Worm (Caenorhabditis elegans) whole organism, L4 larva: ENCODE results near the gene F31D4.2.

Source experiments
- T20F7.1 ChIP-seq: fragments of 200-800 bp; sonication (Bioruptor generic); optimal IDR thresholded peaks from 2 replicates; lab custom pipeline; 2018; ENCODE audit warnings: mild to moderate bottlenecking, missing genetic modification characterization, missing compliant biosample characterization
- Y105C5A.15 ChIP-seq: fragments of 200-800 bp; sonication (Bioruptor generic); IDR thresholded peaks from 2 replicates; pipeline ENCODE4 v1.3.6; 2022; ENCODE audit warnings: missing genetic modification characterization, missing compliant biosample characterization
- Y75B8A.6 ChIP-seq: fragments of 200-800 bp; sonication (Bioruptor generic); IDR thresholded peaks from 2 replicates; pipeline ENCODE4 v1.3.6; 2022; ENCODE audit warnings: missing genetic modification reagents, missing genetic modification characterization, missing compliant biosample characterization
- ZK337.2 ChIP-seq: fragments of 200-800 bp; sonication (Bioruptor generic); IDR thresholded peaks from 2 replicates; pipeline ENCODE4 v1.3.6; 2022; ENCODE audit warnings: missing genetic modification reagents, missing genetic modification characterization, missing compliant biosample characterization
- ZK546.5 ChIP-seq, 2 experiments: sonication (generic microtip); optimal IDR thresholded peaks; 2 replicates each; lab custom pipeline; 2017; ENCODE audit warnings: missing biosample characterization in 2 of 2, missing genetic modification characterization in 2 of 2
- aha-1 ChIP-seq: fragments of 150-350 bp; peaks from one replicate; lab custom pipeline; 2014; ENCODE audit warnings: missing biosample characterization, missing genetic modification characterization
- ama-1 ChIP-seq: fragments of 150-350 bp; optimal IDR thresholded peaks from 2 replicates; lab custom pipeline; 2014; ENCODE audit warnings: inconsistent platforms, mixed read lengths
- attf-4 ChIP-seq: sonication (generic microtip); optimal IDR thresholded peaks from 3 replicates; lab custom pipeline; 2017; ENCODE audit warnings: missing biosample characterization, missing genetic modification characterization
- ceh-28 ChIP-seq: fragments of 150-350 bp; optimal IDR thresholded peaks from 2 replicates; lab custom pipeline; 2014; ENCODE audit warnings: missing biosample characterization, missing genetic modification reagents, missing genetic modification characterization
- daf-12 ChIP-seq: fragments of 150-350 bp; optimal IDR thresholded peaks from 2 replicates; lab custom pipeline; 2014; ENCODE audit warnings: missing biosample characterization, missing genetic modification reagents, missing genetic modification characterization
- daf-16 ChIP-seq, 3 experiments: sonication (generic microtip); optimal IDR thresholded peaks; 2 replicates each; lab custom pipeline; 2016 to 2017; ENCODE audit warnings: missing genetic modification characterization in 3 of 3, missing genetic modification reagents in 3 of 3, mild to moderate bottlenecking in 2 of 3, missing compliant biosample characterization in 2 of 3, missing biosample characterization in 1 of 3, moderate library complexity in 1 of 3
- dmd-6 ChIP-seq: fragments of 200-800 bp; sonication (Bioruptor generic); IDR thresholded peaks from 2 replicates; pipeline ENCODE4 v1.3.6; 2022; ENCODE audit warnings: missing genetic modification reagents, missing genetic modification characterization, missing compliant biosample characterization
- dve-1 ChIP-seq: sonication (generic microtip); optimal IDR thresholded peaks from 2 replicates; lab custom pipeline; 2017; ENCODE audit warnings: antibody characterized with exemption, mild to moderate bottlenecking, missing genetic modification characterization, missing compliant biosample characterization; ENCODE audit not compliant: insufficient read depth
- hlh-11 ChIP-seq: fragments of 200-800 bp; sonication (Bioruptor generic); optimal IDR thresholded peaks from 2 replicates; lab custom pipeline; 2018; ENCODE audit warnings: mild to moderate bottlenecking, missing genetic modification characterization, missing compliant biosample characterization
- hlh-30 ChIP-seq: sonication (generic microtip); optimal IDR thresholded peaks from 2 replicates; lab custom pipeline; 2017; ENCODE audit warnings: antibody characterized with exemption, mild to moderate bottlenecking, missing genetic modification characterization, missing compliant biosample characterization; ENCODE audit not compliant: insufficient read depth
- hmg-1.1 ChIP-seq: fragments of 200-800 bp; sonication (Bioruptor generic); IDR thresholded peaks from 2 replicates; pipeline ENCODE4 v1.3.6; 2022; ENCODE audit warnings: missing genetic modification reagents, missing genetic modification characterization, missing compliant biosample characterization
- lim-7 ChIP-seq: fragments of 200-800 bp; sonication (Bioruptor generic); IDR thresholded peaks from 2 replicates; pipeline ENCODE4 v1.3.6; 2022; ENCODE audit warnings: missing genetic modification characterization, missing compliant biosample characterization
- lin-1 ChIP-seq: fragments of 200-800 bp; sonication (Bioruptor generic); IDR thresholded peaks from 2 replicates; pipeline ENCODE4 v1.3.6; 2022; ENCODE audit warnings: missing genetic modification reagents, missing genetic modification characterization, missing compliant biosample characterization
- lin-13 ChIP-seq: fragments of 150-350 bp; optimal IDR thresholded peaks from 2 replicates; lab custom pipeline; 2014; ENCODE audit warnings: missing biosample characterization, missing genetic modification reagents, missing genetic modification characterization
- lin-15B ChIP-seq: fragments of 150-350 bp; sonication (generic microtip); optimal IDR thresholded peaks from 3 replicates; lab custom pipeline; 2014; ENCODE audit warnings: missing biosample characterization, missing genetic modification characterization
- lin-29 ChIP-seq: fragments of 200-800 bp; sonication (Bioruptor generic); IDR thresholded peaks from 2 replicates; pipeline ENCODE4 v1.3.6; 2022; ENCODE audit warnings: missing genetic modification reagents, missing genetic modification characterization, missing compliant biosample characterization
- lsy-2 ChIP-seq, 2 experiments: fragments of 150-350 bp in 1 of 2; sonication (generic microtip) in 1 of 2; optimal IDR thresholded peaks; 2 replicates each; lab custom pipeline; 2014 to 2017; ENCODE audit warnings: missing biosample characterization in 2 of 2, missing genetic modification characterization in 2 of 2
- mdt-29 ChIP-seq: fragments of 200-800 bp; sonication (Bioruptor generic); IDR thresholded peaks from 2 replicates; pipeline ENCODE4 v1.3.6; 2022; ENCODE audit warnings: missing genetic modification reagents, missing genetic modification characterization, missing compliant biosample characterization
- mep-1 ChIP-seq: fragments of 150-350 bp; sonication (generic microtip); optimal IDR thresholded peaks from 3 replicates; lab custom pipeline; 2014; ENCODE audit warnings: missing biosample characterization, missing genetic modification characterization
- mes-2 ChIP-seq: sonication (generic microtip); optimal IDR thresholded peaks from 2 replicates; lab custom pipeline; 2016; ENCODE audit warnings: missing genotype, mild to moderate bottlenecking, missing genetic modification characterization, missing compliant biosample characterization; ENCODE audit not compliant: poor library complexity, severe bottlenecking
- mxl-2 ChIP-seq: fragments of 200-800 bp; sonication (Bioruptor generic); conservative IDR thresholded peaks from 2 replicates; pipeline ENCODE4 v1.3.6; 2022; ENCODE audit warnings: missing genetic modification reagents, missing genetic modification characterization, missing compliant biosample characterization
- mxl-3 ChIP-seq: fragments of 200-800 bp; sonication (Bioruptor generic); optimal IDR thresholded peaks from 2 replicates; lab custom pipeline; 2018; ENCODE audit warnings: mild to moderate bottlenecking, missing genetic modification characterization, missing compliant biosample characterization
- nhr-11 ChIP-seq: fragments of 150-350 bp; optimal IDR thresholded peaks from 2 replicates; lab custom pipeline; 2014; ENCODE audit warnings: missing biosample characterization, missing genetic modification characterization
- nhr-28 ChIP-seq: fragments of 150-350 bp; optimal IDR thresholded peaks from 2 replicates; lab custom pipeline; 2014; ENCODE audit warnings: missing biosample characterization, missing genetic modification characterization
- nhr-41 ChIP-seq: fragments of 200-800 bp; sonication (Bioruptor generic); IDR thresholded peaks from 2 replicates; pipeline ENCODE4 v1.3.6; 2022; ENCODE audit warnings: missing genetic modification reagents, missing genetic modification characterization, missing compliant biosample characterization
- nhr-42 ChIP-seq: fragments of 200-800 bp; sonication (Bioruptor generic); IDR thresholded peaks from 2 replicates; pipeline ENCODE4 v1.3.6; 2022; ENCODE audit warnings: missing genetic modification characterization, missing compliant biosample characterization
- nhr-48 ChIP-seq: sonication (generic microtip); optimal IDR thresholded peaks from 2 replicates; lab custom pipeline; 2016; ENCODE audit warnings: mild to moderate bottlenecking, missing genetic modification characterization, missing compliant biosample characterization
- saeg-2 ChIP-seq: fragments of 200-800 bp; sonication (Bioruptor generic); IDR thresholded peaks from 2 replicates; pipeline ENCODE4 v1.3.6; 2022; ENCODE audit warnings: missing genetic modification reagents, missing genetic modification characterization, missing compliant biosample characterization
- set-16 ChIP-seq: fragments of 200-800 bp; sonication (Bioruptor generic); IDR thresholded peaks from 2 replicates; pipeline ENCODE4 v1.3.6; 2022; ENCODE audit warnings: missing genetic modification reagents, missing genetic modification characterization, missing compliant biosample characterization
- unc-62 ChIP-seq, 3 experiments: fragments of 150-350 bp in 1 of 3; sonication (generic microtip); optimal IDR thresholded peaks in 2 of 3; peaks in 1 of 3; 1 replicate in 1 of 3; 2 replicates in 2 of 3; lab custom pipeline; 2014 to 2017; ENCODE audit warnings: missing biosample characterization in 3 of 3, missing genetic modification characterization in 3 of 3, missing genetic modification reagents in 3 of 3, missing genotype in 1 of 3
- zfp-3 ChIP-seq: fragments of 200-800 bp; sonication (Bioruptor generic); conservative IDR thresholded peaks from 2 replicates; pipeline ENCODE4 v1.3.6; 2022; ENCODE audit warnings: missing genetic modification reagents, missing genetic modification characterization, missing compliant biosample characterization
- zip-2 ChIP-seq: fragments of 150-350 bp; optimal IDR thresholded peaks from 2 replicates; lab custom pipeline; 2014; ENCODE audit warnings: missing biosample characterization, missing genetic modification characterization

Gene F31D4.2

DNA sequence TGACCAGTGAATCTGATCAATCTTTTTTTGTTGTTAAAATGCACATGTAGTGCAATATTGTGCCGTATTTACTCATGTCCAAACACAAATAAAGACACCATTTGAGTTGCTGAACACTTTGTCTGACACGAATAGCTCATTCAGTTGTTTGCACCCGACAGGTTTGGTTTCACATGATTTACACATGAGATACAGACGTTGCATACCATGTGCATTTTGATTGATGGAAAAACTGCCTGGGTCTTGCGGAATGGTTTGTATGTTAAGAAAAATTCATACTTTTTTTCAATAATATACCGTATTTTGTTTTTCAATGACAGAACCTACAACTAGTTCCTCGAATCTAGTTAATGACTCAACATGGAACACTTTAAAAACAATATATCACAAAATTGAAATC is 25.8 kb upstream of the F31D4.2 start:
- TF ChIP-seq unc-62 (GFP tag; optimal IDR thresholded peaks at IDR 0.05 in 1 of 2; lab: Kevin White, UChicago) (peak in 1 of 2 experiments; percentile 81), unc-62 (tag; optimal IDR thresholded peaks at IDR 0.05; lab: Kevin White, UChicago) (no peak), hlh-30 (peak; percentile 54), dve-1 (tag; lab: Kevin White, UChicago) (peak; percentile 10), zip-2 (tag; lab: Kevin White, UChicago) (no peak), mes-2 (no peak), dmd-6 (peak; percentile 67), lim-7 (GFP tag; lab: Robert Waterston, UW) (no peak), daf-16 (GFP tag; optimal IDR thresholded peaks at IDR 0.05; lab: Kevin White, UChicago) (no peak), daf-16 (tag; optimal IDR thresholded peaks at IDR 0.05; lab: Kevin White, UChicago) (peak; percentile 39), lin-1 (no peak), ama-1 (lab: Kevin White, UChicago) (no peak), mxl-2 (peak; percentile 97), nhr-48 (tag; lab: Kevin White, UChicago) (peak; percentile 35), saeg-2 (GFP tag; lab: Robert Waterston, UW) (no peak), lin-29 (GFP tag; lab: Robert Waterston, UW) (no peak)
- TF ChIP-seq, all 104 proteins: peak for 7

- TF ChIP-seq aha-1 = peak; percentile 61
- no peak for TF ChIP-seq zfp-3 (GFP tag; lab: Robert Waterston, UW)
These were observed 25.3 kb upstream of the F31D4.2 start for ce11 chrV:20870633-20871032.

DNA sequence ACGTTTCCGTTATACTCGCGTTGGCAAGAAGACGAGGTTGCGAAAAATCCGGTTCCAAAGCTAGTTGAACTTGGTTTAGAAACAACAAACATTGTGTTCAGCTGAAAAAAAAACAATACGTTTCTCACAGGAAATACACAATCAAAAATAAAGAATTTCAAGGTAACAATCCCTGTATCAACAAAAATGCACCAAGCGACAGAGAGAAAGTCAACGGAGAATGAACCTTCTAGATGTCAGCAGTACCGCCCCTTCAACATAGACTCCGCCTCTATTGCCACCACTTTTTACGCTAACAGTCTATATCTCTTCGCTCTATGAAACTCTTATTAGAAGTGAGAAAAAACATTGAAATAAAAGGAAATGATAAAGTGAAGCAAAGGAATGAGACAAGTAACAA is 23.0 kb upstream of the F31D4.2 start, which contains the start of gene F31D4.8:
Gene F31D4.8 (minus strand): TSS at position 101 of the 400 bp plus-strand sequence.
- TF ChIP-seq daf-12 (tag; lab: Kevin White, UChicago) (no peak), nhr-42 (GFP tag; lab: Robert Waterston, UW) (no peak), nhr-41 (GFP tag; lab: Robert Waterston, UW) (no peak), lin-13 (no peak), aha-1 (peak; percentile 41), daf-16 (GFP tag; optimal IDR thresholded peaks at IDR 0.05; lab: Kevin White, UChicago) (no peak), daf-16 (tag; optimal IDR thresholded peaks at IDR 0.05; lab: Kevin White, UChicago) (peak; percentile 20), ZK337.2 (no peak), zip-2 (tag; lab: Kevin White, UChicago) (no peak), mxl-3 (GFP tag; lab: Kevin White, UChicago) (no peak), Y105C5A.15 (GFP tag; lab: Robert Waterston, UW) (no peak), ZK546.5 (tag; optimal IDR thresholded peaks at IDR 0.05; lab: Kevin White, UChicago) (no peak), nhr-11 (tag; lab: Kevin White, UChicago) (no peak), mdt-29 (GFP tag; lab: Robert Waterston, UW) (no peak), Y75B8A.6 (GFP tag; lab: Robert Waterston, UW) (no peak), ceh-28 (no peak), set-16 (GFP tag; lab: Robert Waterston, UW) (no peak), lin-29 (GFP tag; lab: Robert Waterston, UW) (no peak)

- TF ChIP-seq ama-1 (lab: Kevin White, UChicago) (no peak), nhr-28 (tag; lab: Kevin White, UChicago) (peak; percentile 18), ceh-28 (no peak), mxl-3 (GFP tag; lab: Kevin White, UChicago) (no peak), nhr-42 (GFP tag; lab: Robert Waterston, UW) (no peak), hmg-1.1 (GFP tag; lab: Robert Waterston, UW) (no peak), lin-15B (tag; lab: Kevin White, UChicago) (no peak), T20F7.1 (GFP tag; lab: Kevin White, UChicago) (peak; percentile 48), daf-16 (GFP tag; optimal IDR thresholded peaks at IDR 0.05; lab: Kevin White, UChicago) (no peak), daf-16 (tag; optimal IDR thresholded peaks at IDR 0.05; lab: Kevin White, UChicago) (peak; percentile 96), hlh-11 (tag; lab: Kevin White, UChicago) (peak; percentile 58), mes-2 (no peak), lsy-2 (tag; optimal IDR thresholded peaks at IDR 0.05; lab: Kevin White, UChicago) (peak in 1 of 2 experiments; percentile 27), mep-1 (tag; lab: Kevin White, UChicago) (peak; percentile 59), dmd-6 (peak; percentile 68), dve-1 (tag; lab: Kevin White, UChicago) (peak; percentile 70), attf-4 (tag; lab: Kevin White, UChicago) (no peak)
These were observed 21.1 kb upstream of the F31D4.2 start for ce11 chrV:20866406-20866805.
